Fruit fly (Drosophila melanogaster): Measurements from ENCODE around the gene CG13051.

DNA sequence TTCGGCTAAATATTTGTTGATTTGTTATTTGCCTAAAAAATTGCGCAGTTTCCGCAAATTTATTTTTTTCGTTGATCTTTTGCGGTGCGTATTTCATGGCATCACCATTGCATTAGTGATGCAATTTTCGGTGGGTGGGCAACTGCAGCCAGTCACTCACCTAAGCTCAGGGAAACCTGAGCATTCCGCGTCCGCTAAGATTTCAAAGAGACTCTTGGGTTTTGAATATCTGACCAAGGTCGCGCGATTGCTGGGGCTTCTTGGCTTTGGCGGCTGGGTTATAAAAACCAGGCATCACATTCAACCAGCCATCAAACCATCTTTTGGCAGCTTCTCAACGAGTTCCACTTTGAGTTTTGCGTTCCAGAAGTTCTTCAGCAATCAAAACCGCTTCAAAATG lies 2.5 kb downstream of the CG13051 start, which contains the start of gene CG13071:
- TF ChIP-seq CG1792 (GFP tag; optimal IDR thresholded peaks at IDR 0.05) (no peak), insv (GFP tag; optimal IDR thresholded peaks at IDR 0.05) (no peak), CG7357 (GFP tag; IDR thresholded peaks at IDR 0.05) (no peak), CG34422 (GFP tag; IDR thresholded peaks at IDR 0.05) (no peak), Adf1 (GFP tag; IDR thresholded peaks at IDR 0.05) (no peak), CG30403 (GFP tag; optimal IDR thresholded peaks at IDR 0.05) (no peak), gem (tag; optimal IDR thresholded peaks at IDR 0.05) (no peak), CG10274 (GFP tag; optimal IDR thresholded peaks at IDR 0.05) (no peak), CG17361 (GFP tag; IDR thresholded peaks at IDR 0.05) (no peak)

Data from whole organism, embryonic.